Worm (Caenorhabditis elegans) whole organism, mixed stage, embryonic: ENCODE results near the gene nbs-1.
A peak's percentile ranks its signal among the peaks of the same experiment; 100 is the strongest.

ENCODE experiments used
- M03D4.4 ChIP-seq: sonication (generic microtip); optimal IDR thresholded peaks from 2 replicates; lab custom pipeline; 2017; ENCODE audit warnings: mild to moderate bottlenecking, missing genetic modification characterization, missing compliant biosample characterization
- bed-3 ChIP-seq: fragments of 200-800 bp; sonication (Bioruptor generic); optimal IDR thresholded peaks from 3 replicates; lab custom pipeline; 2018; ENCODE audit warnings: mild to moderate bottlenecking, missing genetic modification characterization, moderate library complexity, missing compliant biosample characterization
- blmp-1 ChIP-seq: fragments of 150-350 bp; optimal IDR thresholded peaks from 2 replicates; lab custom pipeline; 2014; ENCODE audit warnings: missing biosample characterization, missing genetic modification characterization
- ceh-39 ChIP-seq: fragments of 150-350 bp; optimal IDR thresholded peaks from 2 replicates; lab custom pipeline; 2014; ENCODE audit warnings: missing biosample characterization, missing genetic modification characterization
- ceh-43 ChIP-seq: fragments of 200-800 bp; sonication (Bioruptor generic); optimal IDR thresholded peaks from 2 replicates; lab custom pipeline; 2018; ENCODE audit warnings: mild to moderate bottlenecking, missing genetic modification characterization, moderate library complexity, missing compliant biosample characterization
- ceh-83 ChIP-seq: fragments of 200-800 bp; sonication (Bioruptor generic); optimal IDR thresholded peaks from 2 replicates; lab custom pipeline; 2018; ENCODE audit warnings: mild to moderate bottlenecking, missing genetic modification characterization, missing compliant biosample characterization
- ces-1 ChIP-seq: fragments of 150-350 bp; optimal IDR thresholded peaks from 2 replicates; lab custom pipeline; 2014; ENCODE audit warnings: missing biosample characterization, missing genetic modification reagents, missing genetic modification characterization
- cnd-1 ChIP-seq: fragments of 200-800 bp; sonication (Bioruptor generic); optimal IDR thresholded peaks from 2 replicates; lab custom pipeline; 2018; ENCODE audit warnings: mild to moderate bottlenecking, missing genetic modification characterization, missing compliant biosample characterization
- elt-1 ChIP-seq: sonication (generic microtip); optimal IDR thresholded peaks from 2 replicates; lab custom pipeline; 2017; ENCODE audit warnings: missing genetic modification characterization, mild to moderate bottlenecking, missing compliant biosample characterization, antibody characterized with exemption, moderate library complexity, borderline replicate concordance; ENCODE audit not compliant: insufficient read depth
- elt-3 ChIP-seq: fragments of 150-350 bp; optimal IDR thresholded peaks from 2 replicates; lab custom pipeline; 2014; ENCODE audit warnings: missing biosample characterization, missing genetic modification characterization
- ham-2 ChIP-seq: fragments of 200-800 bp; sonication (Bioruptor generic); optimal IDR thresholded peaks from 2 replicates; lab custom pipeline; 2018; ENCODE audit warnings: mild to moderate bottlenecking, missing genetic modification characterization, missing compliant biosample characterization
- hlh-1 ChIP-seq: fragments of 150-350 bp; optimal IDR thresholded peaks from 2 replicates; lab custom pipeline; 2014; ENCODE audit warnings: missing biosample characterization, missing genetic modification reagents, missing genetic modification characterization
- lin-13 ChIP-seq: fragments of 150-350 bp; optimal IDR thresholded peaks from 2 replicates; lab custom pipeline; 2014; ENCODE audit warnings: missing biosample characterization, missing genetic modification characterization
- lin-32 ChIP-seq: fragments of 200-800 bp; sonication (Bioruptor generic); optimal IDR thresholded peaks from 2 replicates; lab custom pipeline; 2018; ENCODE audit warnings: mild to moderate bottlenecking, missing genetic modification characterization, missing compliant biosample characterization
- lsy-2 ChIP-seq: fragments of 150-350 bp; optimal IDR thresholded peaks from 2 replicates; lab custom pipeline; 2014; ENCODE audit warnings: missing biosample characterization, missing genetic modification characterization
- mls-2 ChIP-seq: sonication (generic microtip); optimal IDR thresholded peaks from 2 replicates; lab custom pipeline; 2016; ENCODE audit warnings: mild to moderate bottlenecking, missing genetic modification characterization, moderate library complexity, missing compliant biosample characterization
- nhr-12 ChIP-seq: fragments of 150-350 bp; optimal IDR thresholded peaks from 2 replicates; lab custom pipeline; 2014; ENCODE audit warnings: missing biosample characterization, missing genetic modification characterization
- nhr-2 ChIP-seq: fragments of 150-350 bp; optimal IDR thresholded peaks from 2 replicates; lab custom pipeline; 2014; ENCODE audit warnings: missing biosample characterization, missing genetic modification characterization
- nhr-237 ChIP-seq: fragments of 150-350 bp; optimal IDR thresholded peaks from 2 replicates; lab custom pipeline; 2014; ENCODE audit warnings: missing biosample characterization, missing genetic modification characterization
- nhr-28 ChIP-seq: fragments of 150-350 bp; optimal IDR thresholded peaks from 2 replicates; lab custom pipeline; 2014; ENCODE audit warnings: missing biosample characterization, missing genetic modification characterization
- nhr-76 ChIP-seq: sonication (generic microtip); optimal IDR thresholded peaks from 2 replicates; lab custom pipeline; 2017; ENCODE audit warnings: missing biosample characterization, missing genetic modification characterization
- sptf-1 ChIP-seq: sonication (generic microtip); optimal IDR thresholded peaks from 2 replicates; lab custom pipeline; 2017; ENCODE audit warnings: mild to moderate bottlenecking, missing genetic modification characterization, moderate library complexity, missing compliant biosample characterization
- tbx-8 ChIP-seq: fragments of 200-800 bp; sonication (Bioruptor generic); optimal IDR thresholded peaks from 2 replicates; lab custom pipeline; 2018; ENCODE audit warnings: mild to moderate bottlenecking, missing genetic modification characterization, moderate library complexity, missing compliant biosample characterization
- unc-120 ChIP-seq: sonication (generic microtip); optimal IDR thresholded peaks from 2 replicates; lab custom pipeline; 2017; ENCODE audit warnings: missing genetic modification characterization, missing compliant biosample characterization; ENCODE audit not compliant: poor library complexity, severe bottlenecking
- unc-39 ChIP-seq: fragments of 150-350 bp; optimal IDR thresholded peaks from 2 replicates; lab custom pipeline; 2014; ENCODE audit warnings: missing biosample characterization, missing genetic modification characterization
- unc-62 ChIP-seq: fragments of 150-350 bp; optimal IDR thresholded peaks from 2 replicates; lab custom pipeline; 2014; ENCODE audit warnings: missing biosample characterization, missing genetic modification reagents, missing genetic modification characterization
- zip-8 ChIP-seq: fragments of 150-350 bp; optimal IDR thresholded peaks from 2 replicates; lab custom pipeline; 2014; ENCODE audit warnings: missing biosample characterization, missing genetic modification characterization

nbs-1 gene

ce11 chrII:11096233-11096632 lies at the start of gene nbs-1:
nbs-1 (minus strand) TSS chrII:11096478.
- no peak for TF ChIP-seq elt-3 (tag; lab: Kevin White, UChicago)
- TF ChIP-seq blmp-1, result no peak
- TF ChIP-seq lin-32 (GFP tag; lab: Kevin White, UChicago), result no peak
- TF ChIP-seq cnd-1 (tag; lab: Kevin White, UChicago), result no peak
- TF ChIP-seq nhr-12 (tag; lab: Kevin White, UChicago), result no peak
- no peak for TF ChIP-seq zip-8 (tag; lab: Kevin White, UChicago)
- no peak for TF ChIP-seq unc-120 (tag; lab: Kevin White, UChicago)
- TF ChIP-seq nhr-76 (tag; lab: Kevin White, UChicago), result no peak
- TF ChIP-seq unc-39 (tag; lab: Kevin White, UChicago), result no peak
- TF ChIP-seq bed-3 (GFP tag; lab: Kevin White, UChicago), result no peak

- no peak for TF ChIP-seq ceh-83 (GFP tag; lab: Kevin White, UChicago)
- TF ChIP-seq nhr-2 (tag; lab: Kevin White, UChicago), result no peak
- no peak for TF ChIP-seq elt-1 (tag; lab: Kevin White, UChicago)
Observed at ce11 chrII:11142571-11142970, 46.3 kb upstream of the nbs-1 start, which contains the start of gene arrd-6. arrd-6 (plus strand) TSS chrII:11142739.

DNA sequence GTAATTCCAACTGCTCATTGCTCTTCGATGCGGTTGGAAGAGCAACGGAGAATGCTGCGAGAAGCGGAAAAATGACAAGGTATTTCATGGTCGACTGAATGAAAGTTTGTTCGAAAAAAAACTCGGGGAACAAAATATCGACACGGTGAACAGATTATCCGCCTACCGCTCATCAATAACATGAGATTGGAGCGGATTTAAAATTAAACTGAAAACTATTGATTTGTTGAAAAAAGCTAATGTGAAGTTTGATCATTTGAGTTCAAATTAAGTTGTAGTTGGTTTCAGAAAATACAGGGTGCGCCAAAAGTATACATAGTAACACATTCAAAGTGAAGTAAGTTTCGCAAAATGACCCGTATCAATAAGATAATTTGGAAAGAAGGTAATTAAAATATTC lies 43.9 kb upstream of the nbs-1 start, which contains the start of gene F40F8.4:
F40F8.4 (minus strand) TSS at position 101 of the 400 bp plus-strand sequence.
- no peak for TF ChIP-seq lsy-2

DNA sequence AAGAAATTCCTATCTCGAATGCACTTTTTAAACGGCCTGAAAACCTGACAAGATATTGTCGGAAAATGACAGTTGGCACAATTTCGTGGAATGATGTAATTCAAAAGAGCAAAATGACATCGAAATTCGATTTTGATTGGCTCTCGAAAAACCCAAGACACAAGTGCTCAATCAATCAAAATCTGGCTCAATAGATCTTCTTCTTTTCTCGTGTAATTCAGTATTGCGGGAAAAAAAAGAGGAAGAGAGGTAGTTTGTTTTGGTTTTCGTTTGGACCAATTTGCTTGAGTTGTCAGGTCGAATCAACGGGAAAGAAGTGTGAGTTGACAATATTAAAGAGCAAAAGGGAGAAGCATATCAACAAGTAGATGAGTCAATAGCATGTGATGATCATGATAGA lies 39.5 kb upstream of the nbs-1 start:
- no peak for TF ChIP-seq blmp-1
- TF ChIP-seq ceh-43, result no peak
- peak; percentile 78 for TF ChIP-seq unc-62 (GFP tag; lab: Kevin White, UChicago)
- TF ChIP-seq ceh-83 (GFP tag; lab: Kevin White, UChicago), result no peak
- TF ChIP-seq nhr-76 (tag; lab: Kevin White, UChicago), result no peak
- TF ChIP-seq, all 35 proteins: peak for 1

DNA sequence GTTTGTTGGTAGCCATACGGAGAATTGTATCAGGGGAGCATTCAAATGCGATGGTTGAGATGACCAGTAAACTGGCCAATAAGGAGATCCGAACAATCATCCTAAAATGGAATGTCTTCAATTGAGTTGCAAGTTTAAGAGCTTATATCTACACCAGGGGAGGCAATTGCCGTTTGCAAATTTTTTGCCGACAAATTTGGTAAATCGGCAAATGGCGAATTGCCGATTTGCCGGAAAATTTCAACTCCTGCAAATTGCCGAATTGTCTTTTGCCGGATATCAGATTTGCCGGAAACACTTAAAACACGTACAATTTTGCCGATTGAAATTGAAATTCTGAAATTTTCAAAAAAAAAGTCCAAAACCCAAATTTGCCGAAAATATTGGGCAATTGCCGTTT lies 38.5 kb upstream of the nbs-1 start, which contains the start of gene F40F8.5:
F40F8.5 (minus strand) TSS at position 101 of the 400 bp plus-strand sequence.
- TF ChIP-seq ceh-39 (no peak), unc-62 (GFP tag; lab: Kevin White, UChicago) (no peak), sptf-1 (no peak), nhr-28 (tag; lab: Kevin White, UChicago) (no peak), mls-2 (no peak), lin-32 (GFP tag; lab: Kevin White, UChicago) (no peak), elt-1 (tag; lab: Kevin White, UChicago) (no peak), ces-1 (GFP tag; lab: Kevin White, UChicago) (no peak), lsy-2 (no peak)

DNA sequence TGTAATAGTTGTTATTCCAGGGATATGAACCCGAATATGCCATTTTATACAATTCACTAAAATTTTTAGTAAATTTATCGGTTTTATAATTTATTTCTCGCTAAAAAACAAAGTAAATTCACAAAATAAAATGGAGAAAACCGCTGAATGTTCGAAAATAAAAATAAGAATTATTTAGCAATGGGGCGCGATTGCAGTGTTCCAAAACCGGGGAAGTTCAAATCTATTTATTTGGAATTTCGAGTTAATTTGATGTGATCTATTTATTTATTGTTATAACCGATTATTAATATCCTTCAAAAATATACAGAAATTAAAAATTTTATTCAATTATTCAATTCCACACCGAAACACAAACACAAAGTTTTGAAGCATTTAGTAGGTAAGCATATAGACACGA lies 36.3 kb upstream of the nbs-1 start, which contains the start of gene F40F8.11:
F40F8.11 (minus strand) TSS at position 49 of the 400 bp plus-strand sequence.
- TF ChIP-seq ceh-83 (GFP tag; lab: Kevin White, UChicago) (no peak), ces-1 (GFP tag; lab: Kevin White, UChicago) (peak; percentile 6), nhr-28 (tag; lab: Kevin White, UChicago) (no peak), tbx-8 (GFP tag; lab: Kevin White, UChicago) (no peak), elt-3 (tag; lab: Kevin White, UChicago) (no peak), lin-13 (no peak), ham-2 (GFP tag; lab: Kevin White, UChicago) (no peak), ceh-43 (no peak), blmp-1 (peak; percentile 4), ceh-39 (peak; percentile 4), lin-32 (GFP tag; lab: Kevin White, UChicago) (no peak), hlh-1 (tag; lab: Kevin White, UChicago) (no peak), nhr-237 (tag; lab: Kevin White, UChicago) (peak; percentile 3), lsy-2 (peak; percentile 59), elt-1 (tag; lab: Kevin White, UChicago) (no peak), unc-120 (tag; lab: Kevin White, UChicago) (peak; percentile 27), M03D4.4 (tag; lab: Kevin White, UChicago) (no peak)
